Fruit fly (Drosophila melanogaster): ENCODE measurements around the gene CG18268.

DNA sequence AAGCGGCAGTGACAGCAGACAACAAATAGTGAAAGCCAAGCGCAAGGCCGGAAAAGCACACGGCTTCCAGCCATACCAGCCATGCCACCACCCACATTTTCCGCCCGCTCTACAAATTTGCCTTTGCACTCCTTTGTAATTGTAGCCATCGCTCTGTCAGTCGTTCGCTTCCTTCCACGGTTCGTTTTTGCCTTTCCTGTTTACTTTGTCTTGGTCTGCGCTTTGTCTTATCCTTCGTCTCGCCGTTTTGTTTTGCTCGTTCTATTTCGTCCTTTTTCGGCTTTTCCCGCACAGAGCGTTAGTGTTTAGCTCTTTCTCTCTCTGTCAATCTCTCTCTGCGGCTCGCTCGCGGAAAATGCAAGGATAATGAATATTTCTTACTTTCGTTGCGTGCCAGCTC lies 9.3 kb upstream of the CG18268 start:
- TF ChIP-seq tj (GFP tag; optimal IDR thresholded peaks at IDR 0.05) (no peak), Mnt (GFP tag; optimal IDR thresholded peaks at IDR 0.05) (no peak), pad (GFP tag; optimal IDR thresholded peaks at IDR 0.05) (no peak), CG12768 (GFP tag; optimal IDR thresholded peaks at IDR 0.05) (no peak), Hr96 (GFP tag; optimal IDR thresholded peaks at IDR 0.05) (no peak), CG33017 (tag; optimal IDR thresholded peaks at IDR 0.05) (no peak), CG7101 (tag; optimal IDR thresholded peaks at IDR 0.05) (no peak), kay (GFP tag; ENCODE audit: borderline replicate concordance) (no peak), CG14711 (tag; optimal IDR thresholded peaks at IDR 0.05) (no peak)
